Worm (Caenorhabditis elegans) whole organism, young adult: ENCODE results near the gene ceh-88.

Experiments used
- egrh-3 ChIP-seq: fragments of 200-800 bp; sonication (Bioruptor generic); IDR thresholded peaks from 2 replicates; pipeline ENCODE4 v1.3.6; 2022; ENCODE audit warnings: missing genetic modification reagents, missing genetic modification characterization, missing compliant biosample characterization
- him-1 ChIP-seq: sonication (generic microtip); optimal IDR thresholded peaks from 2 replicates; lab custom pipeline; 2016; ENCODE audit warnings: missing genotype, missing genetic modification reagents, missing genetic modification characterization, missing compliant biosample characterization
- madf-3 ChIP-seq: fragments of 200-800 bp; sonication (Bioruptor generic); IDR thresholded peaks from 2 replicates; pipeline ENCODE4 v1.3.6; 2022; ENCODE audit warnings: missing genetic modification reagents, missing genetic modification characterization, missing compliant biosample characterization

DNA sequence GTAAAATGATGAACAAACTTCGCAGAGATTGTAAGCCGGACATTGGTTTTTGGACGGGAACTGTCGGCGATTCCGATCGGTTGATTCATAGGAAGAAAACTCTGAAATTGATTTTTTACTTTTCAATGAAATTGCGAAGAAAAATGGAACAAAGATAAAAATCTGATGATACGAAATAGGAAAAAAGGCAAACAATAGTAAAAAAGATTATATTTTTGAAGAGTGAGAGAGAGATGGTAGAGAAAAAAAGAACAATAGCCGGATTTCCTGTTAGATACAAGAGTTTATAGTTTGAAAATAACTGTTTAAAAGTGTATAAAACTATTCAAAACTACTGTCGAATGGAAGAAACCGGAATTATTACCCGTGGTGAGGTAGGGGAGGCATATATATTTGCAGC is 44.9 kb upstream of the ceh-88 start, which contains the start of gene nra-1:
- TF ChIP-seq egrh-3 (GFP tag; lab: Robert Waterston, UW), result no peak
- TF ChIP-seq madf-3 (GFP tag; lab: Robert Waterston, UW), result no peak
- TF ChIP-seq him-1 (tag; lab: Kevin White, UChicago), result no peak
